Fruit fly (Drosophila melanogaster): ENCODE results near the gene ND-B16.6.

dm6 chrX:6338738-6339614 is 11.2 kb downstream of the ND-B16.6 start:
- TF ChIP-seq CTCF (optimal IDR thresholded peaks at IDR 0.05) (no peak), CG8478 (optimal IDR thresholded peaks at IDR 0.05) (no peak)

Measured in S2 (cell line).